Fruit fly (Drosophila melanogaster): ENCODE measurements around the gene CG15347.

The CG15347 gene

DNA sequence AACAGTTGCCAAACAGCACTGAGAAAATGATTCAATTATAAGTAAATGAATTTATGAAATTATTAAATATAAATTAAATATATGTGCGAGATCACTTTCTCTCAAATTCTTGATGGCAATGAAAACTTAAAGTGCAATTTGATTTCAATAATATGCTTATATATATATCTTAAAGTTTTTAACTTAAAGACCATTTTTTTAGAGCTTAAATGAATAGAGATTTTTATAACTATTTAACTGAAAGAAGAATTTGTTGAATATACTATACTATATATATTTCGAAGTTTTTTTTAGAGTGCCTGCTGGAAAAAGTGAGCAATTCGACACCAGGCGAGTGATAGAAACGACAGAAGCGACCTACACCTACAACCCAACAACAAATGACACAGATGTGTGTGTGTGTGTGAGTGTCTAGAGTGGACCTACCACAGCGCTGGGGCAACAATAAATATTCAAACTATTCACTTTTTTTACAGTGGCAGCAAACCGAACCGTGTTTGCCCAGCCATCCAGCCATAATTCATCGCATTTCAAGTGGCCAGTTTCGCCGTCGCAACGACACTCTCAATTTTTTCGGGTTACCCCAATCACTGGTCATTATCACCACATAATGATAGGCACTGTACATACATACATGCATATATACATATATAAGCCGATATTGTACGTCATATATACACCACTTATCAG is 15.7 kb downstream of the CG15347 start:
- TF ChIP-seq CG8478 (optimal IDR thresholded peaks at IDR 0.05) (no peak), Dll (optimal IDR thresholded peaks at IDR 0.05) (no peak), EcR (GFP tag; optimal IDR thresholded peaks at IDR 0.05) (no peak), psq (optimal IDR thresholded peaks at IDR 0.05) (no peak), pan (optimal IDR thresholded peaks at IDR 0.05) (no peak)

DNA sequence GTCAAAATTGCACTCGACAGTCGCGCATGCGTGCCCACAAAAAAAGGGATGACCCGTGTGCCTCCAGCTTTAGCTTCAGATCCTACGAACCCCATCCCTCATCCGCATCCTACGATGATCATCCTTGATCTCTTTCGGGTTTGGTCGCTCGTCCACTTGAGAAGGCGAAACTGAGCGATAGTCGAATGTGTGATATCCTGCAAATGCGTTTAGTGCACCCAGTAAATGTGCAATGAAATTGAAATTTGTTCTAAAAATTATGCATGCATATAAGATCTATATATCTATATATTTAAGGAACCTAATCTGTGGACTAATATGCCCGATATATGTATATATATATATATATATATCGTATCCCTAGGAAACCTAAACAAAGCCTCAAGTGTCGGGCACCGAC is 16.4 kb downstream of the CG15347 start:
- no peak for TF ChIP-seq pan (optimal IDR thresholded peaks at IDR 0.05)
- no peak for TF ChIP-seq usp (GFP tag; optimal IDR thresholded peaks at IDR 0.05)
- no peak for TF ChIP-seq CG8478 (optimal IDR thresholded peaks at IDR 0.05)
- TF ChIP-seq EcR (GFP tag; optimal IDR thresholded peaks at IDR 0.05): no peak
- no peak for TF ChIP-seq Dll (optimal IDR thresholded peaks at IDR 0.05)
- no peak for TF ChIP-seq psq (optimal IDR thresholded peaks at IDR 0.05)

DNA sequence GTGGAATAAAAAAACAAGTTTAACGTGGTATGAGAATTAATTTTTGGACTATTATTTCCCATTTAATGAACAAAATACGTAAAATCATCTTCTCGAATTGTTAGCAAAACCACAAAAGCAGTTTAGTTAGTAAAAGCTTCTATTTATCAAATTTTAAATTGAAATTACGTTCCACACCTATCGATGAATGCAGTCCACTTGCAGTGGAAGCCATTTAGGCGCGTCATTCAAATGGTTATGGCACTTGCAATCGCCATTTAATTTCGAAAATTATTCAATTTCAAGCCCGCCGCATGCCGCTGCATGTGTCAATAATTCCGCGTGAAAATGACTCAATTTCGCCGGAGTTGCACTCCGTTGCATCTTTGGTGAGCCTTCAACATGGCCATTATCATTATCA is 17.8 kb downstream of the CG15347 start:
- TF ChIP-seq psq (optimal IDR thresholded peaks at IDR 0.05): no peak
- TF ChIP-seq Dll (optimal IDR thresholded peaks at IDR 0.05): no peak
- no peak for TF ChIP-seq EcR (GFP tag; optimal IDR thresholded peaks at IDR 0.05)
- TF ChIP-seq usp (GFP tag; optimal IDR thresholded peaks at IDR 0.05): no peak
- no peak for TF ChIP-seq pan (optimal IDR thresholded peaks at IDR 0.05)
- TF ChIP-seq CG8478 (optimal IDR thresholded peaks at IDR 0.05): no peak

DNA sequence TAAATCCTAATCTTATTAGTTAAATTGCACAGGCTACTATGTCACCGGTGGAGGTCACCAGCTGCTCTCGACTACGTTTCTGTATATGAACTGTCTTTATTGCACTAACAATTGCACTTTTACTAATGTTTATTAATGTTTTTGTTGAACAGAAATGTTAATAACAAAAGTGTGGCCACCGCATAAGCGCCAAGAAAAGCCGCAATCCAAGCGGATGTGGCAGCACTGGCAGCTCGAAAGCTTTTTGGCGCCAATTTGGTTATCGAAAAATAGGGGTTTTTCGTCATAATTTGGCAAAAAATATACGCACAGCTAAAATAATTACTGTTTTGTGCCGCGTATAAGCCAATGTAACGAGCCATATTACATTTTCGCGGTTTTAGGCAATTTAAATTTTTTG is 18.5 kb downstream of the CG15347 start, which contains the start of gene CG12123:
Gene CG12123, minus strand, starts transcription at position 188 of the 400 bp plus-strand sequence.
- TF ChIP-seq EcR (GFP tag; optimal IDR thresholded peaks at IDR 0.05): no peak
- no peak for TF ChIP-seq CG8478 (optimal IDR thresholded peaks at IDR 0.05)
- no peak for TF ChIP-seq Dll (optimal IDR thresholded peaks at IDR 0.05)
- TF ChIP-seq psq (optimal IDR thresholded peaks at IDR 0.05): no peak
- no peak for TF ChIP-seq usp (GFP tag; optimal IDR thresholded peaks at IDR 0.05)
- no peak for TF ChIP-seq pan (optimal IDR thresholded peaks at IDR 0.05)

DNA sequence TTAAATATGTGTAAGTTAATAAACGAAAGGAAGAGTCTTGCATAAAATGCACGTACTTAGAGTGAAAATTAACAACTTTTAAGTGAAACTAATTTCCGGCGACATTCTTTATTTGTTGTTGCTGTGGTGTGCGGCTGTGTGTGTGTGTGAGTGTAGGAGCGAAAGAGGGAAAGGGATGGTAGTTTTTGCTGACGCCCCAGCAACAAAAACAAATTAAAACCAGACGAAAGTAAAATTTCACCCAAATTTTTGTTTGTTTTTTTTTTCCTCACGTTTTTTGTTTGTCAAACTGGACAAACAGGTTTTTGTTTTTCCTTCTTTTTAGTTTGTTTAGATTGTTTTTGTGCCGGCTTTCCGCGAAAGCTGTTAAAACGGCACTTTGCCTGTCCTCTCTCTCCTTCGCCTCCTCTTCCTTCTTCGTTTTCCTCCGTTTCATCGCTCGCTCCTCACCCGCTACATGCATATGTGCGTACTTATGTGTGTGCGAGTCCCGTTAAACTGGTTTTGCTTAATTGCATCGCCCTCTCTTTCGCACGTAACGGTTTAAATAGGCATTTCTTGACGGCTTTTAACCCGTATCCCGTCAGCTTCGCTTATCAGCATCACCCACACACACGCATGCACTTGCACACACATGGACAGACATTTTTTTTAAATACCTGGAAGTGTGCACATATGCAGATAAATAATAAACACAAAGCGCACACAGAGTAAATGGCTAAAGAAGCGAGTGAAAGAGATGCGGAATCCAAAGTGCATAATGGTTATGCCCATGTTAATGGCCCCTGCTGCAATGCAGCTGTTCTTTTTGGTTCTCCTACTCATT is 23.2 kb downstream of the CG15347 start, which contains the start of gene Miga:
Gene Miga, minus strand, starts transcription at position 536 of the 826 bp plus-strand sequence.
- no peak for TF ChIP-seq CG8478 (optimal IDR thresholded peaks at IDR 0.05)
- TF ChIP-seq psq (optimal IDR thresholded peaks at IDR 0.05): no peak

DNA sequence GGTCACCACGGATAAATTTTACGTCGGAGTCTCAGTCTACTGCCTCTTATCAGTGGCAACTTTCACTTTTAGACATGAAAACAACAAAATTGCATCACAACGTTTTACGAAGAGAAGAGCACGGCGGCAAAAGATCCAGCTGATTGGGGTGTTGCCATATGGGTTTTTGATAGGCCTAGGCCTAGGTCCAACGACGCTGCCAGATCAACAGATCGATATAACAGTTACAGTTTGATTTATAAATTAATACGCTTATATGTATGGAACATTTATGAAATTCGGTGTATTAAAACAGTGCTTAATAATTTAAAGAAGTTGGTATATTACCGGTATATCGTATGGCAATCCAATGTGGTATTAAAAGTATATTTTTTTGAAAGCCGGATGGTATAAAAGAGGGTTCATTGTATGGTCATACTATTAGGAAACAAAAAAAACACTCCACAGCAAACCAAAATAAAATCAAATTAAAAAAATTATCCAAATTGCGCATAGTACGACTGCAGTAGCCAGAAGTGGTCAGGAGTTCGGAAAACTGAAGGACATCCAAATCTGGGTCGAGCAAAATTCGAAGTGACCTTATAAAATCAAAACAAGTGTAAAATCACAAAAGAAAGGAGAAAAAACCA is 23.9 kb downstream of the CG15347 start, which contains the start of gene CG1440:
Gene CG1440, plus strand, starts transcription at position 402 of the 629 bp plus-strand sequence.
- peak; percentile 39 for TF ChIP-seq pan (optimal IDR thresholded peaks at IDR 0.05)
- no peak for TF ChIP-seq EcR (GFP tag; optimal IDR thresholded peaks at IDR 0.05)

DNA sequence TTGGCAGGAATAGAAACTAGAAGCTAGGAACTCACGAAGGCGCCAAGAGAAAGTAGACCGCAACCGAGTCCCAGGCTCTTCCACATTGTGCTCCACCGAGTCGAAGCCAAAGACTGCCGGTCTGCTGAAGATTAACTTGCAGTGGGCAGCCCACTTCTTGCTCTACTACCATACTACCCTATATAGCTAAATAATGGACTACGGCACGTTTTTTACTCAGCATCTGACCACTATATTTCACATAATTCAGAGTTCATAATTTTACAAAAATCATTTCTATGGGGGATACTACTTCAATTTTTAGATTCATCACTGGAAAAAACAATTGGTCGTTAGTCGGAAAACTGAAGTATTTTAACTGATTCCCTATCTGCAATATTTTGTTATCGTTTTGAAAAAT is 27.0 kb downstream of the CG15347 start, which contains the start of gene CG32712:
Gene CG32712, minus strand, starts transcription at position 101 of the 400 bp plus-strand sequence.
- no peak for TF ChIP-seq CG8478 (optimal IDR thresholded peaks at IDR 0.05)
- no peak for TF ChIP-seq Dll (optimal IDR thresholded peaks at IDR 0.05)
- TF ChIP-seq EcR (GFP tag; optimal IDR thresholded peaks at IDR 0.05): no peak
- no peak for TF ChIP-seq psq (optimal IDR thresholded peaks at IDR 0.05)
- TF ChIP-seq usp (GFP tag; optimal IDR thresholded peaks at IDR 0.05): no peak
- no peak for TF ChIP-seq pan (optimal IDR thresholded peaks at IDR 0.05)

DNA sequence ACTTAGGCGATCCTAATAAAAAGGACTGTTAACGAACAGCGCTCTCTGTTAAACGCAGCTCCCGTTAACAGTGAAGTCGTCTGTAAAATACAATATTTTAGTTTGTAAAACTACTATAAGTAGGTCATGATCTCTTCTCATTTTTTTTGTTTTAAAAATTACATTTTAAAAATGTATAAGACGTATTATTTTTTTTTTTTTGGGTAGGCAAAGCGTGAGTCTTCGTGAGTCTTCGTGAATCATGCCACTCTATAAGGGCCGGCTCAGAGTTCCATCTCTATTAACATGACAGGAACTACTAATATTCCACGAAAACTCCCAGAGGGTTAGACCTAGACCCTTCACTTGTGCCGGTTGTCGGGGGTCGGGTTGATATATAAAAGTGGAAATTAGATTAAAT is 38.1 kb downstream of the CG15347 start:
- no peak for TF ChIP-seq usp (GFP tag; optimal IDR thresholded peaks at IDR 0.05)
- TF ChIP-seq EcR (GFP tag; optimal IDR thresholded peaks at IDR 0.05): no peak
- no peak for TF ChIP-seq psq (optimal IDR thresholded peaks at IDR 0.05)
- no peak for TF ChIP-seq pan (optimal IDR thresholded peaks at IDR 0.05)
- no peak for TF ChIP-seq CG8478 (optimal IDR thresholded peaks at IDR 0.05)
- no peak for TF ChIP-seq Dll (optimal IDR thresholded peaks at IDR 0.05)

DNA sequence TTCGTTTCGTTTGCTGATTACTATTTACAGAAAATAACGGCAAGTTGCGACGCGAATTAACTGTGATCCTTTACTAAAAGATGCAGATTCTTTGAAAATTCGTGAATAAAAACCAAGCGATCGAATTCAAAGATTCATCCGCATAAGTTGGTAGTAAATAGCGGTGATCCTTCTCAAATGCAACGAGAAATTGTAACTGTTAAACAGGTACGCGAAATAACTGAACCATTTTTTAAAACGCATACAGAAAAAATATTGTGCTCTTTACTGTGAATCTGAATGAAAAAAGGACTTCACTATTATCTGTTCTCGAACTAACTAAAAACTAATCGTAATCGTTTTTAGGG is 39.3 kb downstream of the CG15347 start:
- TF ChIP-seq psq (optimal IDR thresholded peaks at IDR 0.05) (no peak), Dll (optimal IDR thresholded peaks at IDR 0.05) (no peak), EcR (GFP tag; optimal IDR thresholded peaks at IDR 0.05) (no peak), pan (optimal IDR thresholded peaks at IDR 0.05) (no peak), CG8478 (optimal IDR thresholded peaks at IDR 0.05) (no peak), usp (GFP tag; optimal IDR thresholded peaks at IDR 0.05) (no peak)

DNA sequence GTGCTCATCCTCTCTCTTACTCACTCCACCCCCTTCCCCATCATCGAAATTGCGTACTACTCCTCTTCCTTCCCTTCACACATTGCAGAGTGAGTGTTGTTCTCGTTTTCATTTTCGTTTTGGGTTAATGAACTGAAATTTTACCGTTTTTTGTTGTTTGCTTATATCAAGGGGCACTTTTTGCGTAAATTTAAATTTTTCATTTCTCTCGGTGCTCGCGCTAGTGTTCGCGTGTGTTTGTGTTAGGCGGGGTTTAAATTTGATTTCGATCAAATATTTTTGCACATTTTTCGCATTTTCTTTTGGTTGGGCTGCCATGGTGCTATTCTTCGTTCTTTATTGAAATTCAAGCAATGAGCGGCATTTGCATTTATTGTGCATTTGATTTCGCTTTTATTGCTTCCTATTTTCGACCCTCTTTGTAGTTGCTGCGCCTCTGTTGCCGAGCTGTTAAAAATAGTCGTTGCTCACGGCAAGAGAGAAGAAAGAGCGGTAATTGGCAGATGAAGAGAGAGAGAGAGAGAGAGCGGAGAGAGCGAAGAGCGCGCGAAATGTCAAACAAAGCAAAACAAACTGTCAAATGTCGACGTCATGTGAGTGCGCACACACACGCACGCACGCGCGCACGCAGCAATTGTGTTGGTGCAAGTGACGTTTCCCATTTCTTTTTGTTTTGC is 39.8 kb downstream of the CG15347 start:
- TF ChIP-seq EcR (GFP tag; optimal IDR thresholded peaks at IDR 0.05) (peak; percentile 23 to 52), pan (optimal IDR thresholded peaks at IDR 0.05) (peak; percentile 63), Dll (optimal IDR thresholded peaks at IDR 0.05) (no peak)

DNA sequence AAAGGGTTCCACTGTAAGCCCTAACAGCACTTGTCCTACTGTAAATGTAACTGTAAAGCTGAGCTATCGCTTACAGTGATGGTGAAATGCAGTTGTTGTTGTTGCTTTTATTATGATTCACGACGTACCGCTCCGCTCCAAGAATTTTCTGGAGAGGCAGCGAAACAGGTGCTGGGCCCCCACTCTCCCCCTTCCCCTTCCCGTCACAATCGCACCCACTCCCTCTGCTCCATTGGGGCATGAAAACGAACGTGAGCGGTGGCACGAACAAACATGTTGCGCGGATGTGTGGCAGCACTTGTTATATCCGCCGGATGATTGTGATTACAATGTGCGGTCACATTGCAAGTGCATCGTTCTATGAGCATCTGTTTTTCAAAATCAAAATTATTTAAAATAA is 41.2 kb downstream of the CG15347 start:
- TF ChIP-seq Dll (optimal IDR thresholded peaks at IDR 0.05): no peak
- no peak for TF ChIP-seq usp (GFP tag; optimal IDR thresholded peaks at IDR 0.05)
- TF ChIP-seq psq (optimal IDR thresholded peaks at IDR 0.05): no peak
- TF ChIP-seq pan (optimal IDR thresholded peaks at IDR 0.05): no peak
- no peak for TF ChIP-seq CG8478 (optimal IDR thresholded peaks at IDR 0.05)
- TF ChIP-seq EcR (GFP tag; optimal IDR thresholded peaks at IDR 0.05): no peak

DNA sequence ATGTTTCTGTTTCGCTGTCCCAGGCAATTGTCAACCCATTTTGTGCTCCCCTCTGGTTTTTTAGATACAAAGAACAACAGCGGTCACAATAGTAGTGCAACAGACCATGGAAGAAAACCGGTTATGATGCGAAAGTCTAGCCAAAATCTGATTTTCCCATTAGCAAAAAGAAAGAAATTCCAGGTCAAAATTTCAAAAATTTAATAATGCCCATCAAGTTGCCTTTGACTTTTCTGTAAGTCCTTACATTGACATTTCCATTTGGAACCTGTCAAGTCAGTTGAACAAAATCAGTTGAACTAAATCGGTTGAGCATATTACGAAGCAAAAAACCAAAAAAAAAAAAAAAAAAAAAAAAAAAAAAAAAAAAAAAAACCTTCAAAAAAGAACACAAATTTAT is 43.7 kb downstream of the CG15347 start:
- no peak for TF ChIP-seq EcR (GFP tag; optimal IDR thresholded peaks at IDR 0.05)
- TF ChIP-seq Dll (optimal IDR thresholded peaks at IDR 0.05): no peak
- TF ChIP-seq usp (GFP tag; optimal IDR thresholded peaks at IDR 0.05): no peak
- no peak for TF ChIP-seq psq (optimal IDR thresholded peaks at IDR 0.05)
- no peak for TF ChIP-seq CG8478 (optimal IDR thresholded peaks at IDR 0.05)
- TF ChIP-seq pan (optimal IDR thresholded peaks at IDR 0.05): no peak
